Worm (Caenorhabditis elegans) whole organism, L4/young adult: ENCODE results near the gene brc-2.

Experiments used
- W03F9.2 ChIP-seq: fragments of 150-350 bp; optimal IDR thresholded peaks from 2 replicates; lab custom pipeline; 2014; ENCODE audit warnings: missing biosample characterization, missing genetic modification characterization
- dao-5 ChIP-seq: sonication (generic microtip); optimal IDR thresholded peaks from 2 replicates; lab custom pipeline; 2016; ENCODE audit warnings: missing genotype, missing genetic modification characterization, moderate library complexity, missing compliant biosample characterization
- him-1 ChIP-seq: sonication (generic microtip); optimal IDR thresholded peaks from 2 replicates; lab custom pipeline; 2016; ENCODE audit warnings: missing genotype, missing genetic modification reagents, missing genetic modification characterization, missing compliant biosample characterization

brc-2 gene

ce11 chrIII:6880797-6881196, 22.1 kb downstream of the brc-2 start, which contains the start of gene K04C2.7:
Gene K04C2.7 (plus strand): TSS chrIII:6881097.
- no peak for TF ChIP-seq W03F9.2 (tag; lab: Kevin White, UChicago)
- no peak for TF ChIP-seq him-1 (tag; lab: Kevin White, UChicago)
- TF ChIP-seq dao-5 (tag; lab: Kevin White, UChicago): no peak

- no peak for TF ChIP-seq W03F9.2 (tag; lab: Kevin White, UChicago)
- no peak for TF ChIP-seq dao-5 (tag; lab: Kevin White, UChicago)
- TF ChIP-seq him-1 (tag; lab: Kevin White, UChicago): peak; percentile 25
These were observed 29.2 kb downstream of the brc-2 start for ce11 chrIII:6873724-6874123.

DNA sequence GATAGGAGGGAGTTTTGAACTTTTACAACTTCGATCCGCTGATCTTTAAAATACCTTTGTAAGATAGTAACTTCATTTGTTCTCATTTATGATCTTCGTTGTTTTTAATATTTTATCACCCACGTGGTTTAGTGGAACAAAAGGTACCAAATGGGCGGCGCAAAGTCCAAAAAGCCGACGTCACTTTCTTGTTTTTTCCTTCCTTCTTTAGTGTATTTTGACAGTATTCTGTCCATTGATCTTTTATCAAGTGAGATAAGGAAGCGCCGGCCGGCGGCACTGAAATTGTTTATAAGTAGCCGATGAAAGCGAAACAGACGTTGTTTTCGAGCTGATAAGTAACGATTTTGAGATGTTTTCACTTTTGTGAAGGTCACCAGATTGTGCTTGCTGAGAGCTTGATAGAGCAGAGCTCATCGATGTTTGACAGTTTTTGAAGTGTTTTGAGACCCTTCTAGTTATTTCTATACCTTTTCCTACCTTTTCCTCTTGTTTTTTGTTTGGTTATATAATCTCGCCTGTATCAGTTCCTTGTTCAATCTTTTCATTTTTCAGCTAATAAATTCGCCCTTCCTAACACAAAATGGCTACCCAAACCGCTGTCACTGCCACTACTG, 30.3 kb downstream of the brc-2 start, which contains the start of gene K04C2.3:
K04C2.3 (plus strand) TSS at position 556 of the 617 bp plus-strand sequence.
- peak; percentile 4 for TF ChIP-seq him-1 (tag; lab: Kevin White, UChicago)
- TF ChIP-seq dao-5 (tag; lab: Kevin White, UChicago): no peak

- TF ChIP-seq W03F9.2 (tag; lab: Kevin White, UChicago) (no peak), dao-5 (tag; lab: Kevin White, UChicago) (no peak), him-1 (tag; lab: Kevin White, UChicago) (no peak)
These were observed 31.2 kb downstream of the brc-2 start for ce11 chrIII:6871668-6872067.

DNA sequence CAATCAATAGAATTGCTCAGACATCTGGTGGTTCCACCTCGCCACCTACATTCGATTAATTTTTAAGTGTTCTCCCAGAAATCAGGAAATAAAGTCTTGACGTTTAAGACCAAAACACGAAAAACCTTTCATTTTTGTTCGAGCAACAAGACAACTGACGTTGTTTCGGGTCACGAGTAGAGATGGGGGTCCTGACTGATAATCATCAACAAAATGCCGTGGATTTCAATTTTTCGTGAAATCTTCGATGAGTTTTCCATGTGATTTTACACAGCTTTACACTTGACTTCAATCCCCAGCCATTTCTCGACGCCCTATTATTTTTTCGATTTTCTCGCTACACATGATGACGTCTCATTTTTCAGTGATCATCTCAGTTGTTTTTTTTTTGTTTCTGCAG, 31.8 kb downstream of the brc-2 start:
- TF ChIP-seq dao-5 (tag; lab: Kevin White, UChicago) (no peak), him-1 (tag; lab: Kevin White, UChicago) (no peak), W03F9.2 (tag; lab: Kevin White, UChicago) (no peak)

ce11 chrIII:6869996-6870395, 32.9 kb downstream of the brc-2 start, which contains the start of gene K04C2.8:
Gene K04C2.8 (plus strand): TSS chrIII:6870296.
- TF ChIP-seq dao-5 (tag; lab: Kevin White, UChicago) (no peak), him-1 (tag; lab: Kevin White, UChicago) (no peak), W03F9.2 (tag; lab: Kevin White, UChicago) (no peak)

DNA sequence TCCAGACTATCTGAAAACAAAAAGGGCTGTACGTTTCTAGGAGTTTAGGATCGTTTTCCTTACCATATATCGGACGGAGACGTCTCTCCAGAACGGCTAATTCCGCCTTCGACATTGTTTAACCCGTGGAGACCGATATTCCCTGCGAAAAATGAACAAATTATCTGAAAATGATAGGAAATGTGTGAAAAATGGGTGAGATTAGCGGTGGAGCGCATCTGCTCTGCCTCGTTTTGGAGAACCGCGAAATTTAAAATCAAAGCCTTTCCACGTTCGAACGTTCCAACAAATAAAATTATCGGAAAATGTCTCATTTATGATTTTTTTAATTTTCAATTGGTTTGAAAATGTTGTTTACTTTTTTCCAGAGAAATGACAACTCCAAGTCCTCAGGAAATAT, 33.6 kb downstream of the brc-2 start, which contains the start of the genes cra-1 and kbp-1:
cra-1 (minus strand) TSS at position 193 of the 400 bp plus-strand sequence.
kbp-1 (plus strand) TSS at position 366 of the 400 bp plus-strand sequence.
- TF ChIP-seq W03F9.2 (tag; lab: Kevin White, UChicago) (no peak), dao-5 (tag; lab: Kevin White, UChicago) (no peak), him-1 (tag; lab: Kevin White, UChicago) (no peak)

DNA sequence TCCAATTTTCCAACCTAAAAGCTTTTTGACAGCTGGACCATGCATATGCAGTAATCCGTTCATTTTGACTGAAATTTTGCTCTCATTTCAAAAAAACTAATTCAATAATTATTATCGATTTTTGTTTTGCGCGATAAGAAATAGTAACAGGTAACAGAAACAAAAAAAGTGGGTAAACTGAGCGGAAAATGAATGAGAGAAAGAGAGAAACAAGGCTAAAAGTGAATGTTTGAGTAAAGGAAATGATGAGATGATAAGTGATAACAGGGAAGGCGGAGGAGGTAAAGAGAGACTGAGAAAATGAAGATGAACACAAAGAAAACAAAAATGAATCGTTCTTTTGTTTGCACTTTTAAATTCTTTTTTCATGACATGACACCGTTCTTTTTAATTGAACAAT, 39.0 kb downstream of the brc-2 start, which contains the start of gene sma-3:
sma-3 (minus strand) TSS at position 68 of the 400 bp plus-strand sequence.
- TF ChIP-seq him-1 (tag; lab: Kevin White, UChicago) (no peak), W03F9.2 (tag; lab: Kevin White, UChicago) (no peak), dao-5 (tag; lab: Kevin White, UChicago) (no peak)

- TF ChIP-seq W03F9.2 (tag; lab: Kevin White, UChicago): no peak
- no peak for TF ChIP-seq him-1 (tag; lab: Kevin White, UChicago)
- TF ChIP-seq dao-5 (tag; lab: Kevin White, UChicago): no peak
These were observed 43.4 kb downstream of the brc-2 start, which contains the start of gene clec-158 for ce11 chrIII:6859482-6859881. Gene clec-158 (minus strand): TSS chrIII:6859582.

DNA sequence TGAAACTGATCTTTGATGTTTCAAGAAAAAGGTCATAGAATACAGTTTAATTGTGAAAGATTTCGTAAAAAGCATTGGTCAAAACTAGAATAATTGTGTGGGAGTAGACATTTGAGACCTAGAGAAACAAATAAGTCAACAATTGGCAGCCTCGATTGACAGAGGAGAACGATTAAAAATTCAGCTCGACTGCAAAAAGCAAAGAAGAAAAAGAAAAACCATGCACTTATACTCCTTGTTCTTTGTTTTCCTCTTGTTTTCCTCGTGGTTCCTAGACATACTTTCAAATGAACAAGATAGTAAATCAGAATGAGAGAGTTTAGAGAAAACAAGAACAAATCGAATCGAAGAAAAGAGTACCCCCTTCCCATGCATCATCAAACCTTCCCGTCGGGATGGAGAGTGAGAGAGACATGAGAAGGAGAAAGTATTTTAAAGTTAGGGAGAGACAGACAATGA, 45.5 kb downstream of the brc-2 start:
- no peak for TF ChIP-seq W03F9.2 (tag; lab: Kevin White, UChicago)
- TF ChIP-seq dao-5 (tag; lab: Kevin White, UChicago): no peak
- TF ChIP-seq him-1 (tag; lab: Kevin White, UChicago): no peak

DNA sequence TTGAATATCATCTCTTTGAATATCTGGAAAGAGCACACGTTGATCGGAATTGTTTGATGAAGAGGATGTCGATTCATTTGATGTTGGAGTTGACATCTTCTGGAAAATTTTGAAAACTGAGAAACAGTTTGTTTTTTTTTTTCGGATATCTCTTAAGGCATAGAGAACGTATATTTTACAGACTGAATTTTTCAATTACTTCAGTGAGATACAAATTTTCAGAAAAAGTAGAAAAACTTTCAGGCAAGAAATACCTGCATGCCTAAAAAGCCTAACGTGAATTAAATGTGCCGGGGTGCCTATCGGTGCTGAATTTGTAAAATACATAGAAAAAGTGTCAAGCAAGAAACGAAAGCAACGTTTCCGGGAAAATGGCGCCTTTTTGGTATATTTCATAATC, 46.2 kb downstream of the brc-2 start, which contains the start of gene zak-1:
zak-1 (minus strand) TSS at position 101 of the 400 bp plus-strand sequence.
- TF ChIP-seq W03F9.2 (tag; lab: Kevin White, UChicago) (no peak), him-1 (tag; lab: Kevin White, UChicago) (no peak), dao-5 (tag; lab: Kevin White, UChicago) (no peak)
